Worm (Caenorhabditis elegans): ENCODE measurements around the gene ZK938.1.

The ZK938.1 gene

DNA sequence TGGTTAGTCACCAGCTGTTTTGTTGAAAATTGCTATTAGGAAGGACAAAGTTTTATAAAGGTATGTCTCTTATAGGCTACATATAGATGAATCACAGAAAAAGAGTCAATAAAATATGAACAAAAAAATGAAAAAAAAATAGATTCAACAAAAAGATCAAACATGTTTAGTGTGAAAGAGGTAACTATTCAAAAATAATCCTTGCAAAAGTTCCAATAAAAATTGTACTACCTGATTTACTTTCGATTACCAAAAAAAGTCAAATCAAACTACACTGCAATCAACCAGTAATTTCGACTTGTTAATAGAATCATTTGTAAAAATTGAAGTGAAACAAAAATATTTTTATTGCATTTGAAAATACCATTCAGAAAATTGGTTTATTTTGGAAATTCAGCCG lies 21.7 kb downstream of the ZK938.1 start, which contains the start of gene ZK938.10:
Gene ZK938.10, minus strand, starts transcription at position 101 of the 400 bp plus-strand sequence.
- TF ChIP-seq nhr-20 (tag; optimal IDR thresholded peaks at IDR 0.05) = no peak
- no peak for TF ChIP-seq nhr-90 (tag; optimal IDR thresholded peaks at IDR 0.05; ENCODE audit: poor library complexity)
- TF ChIP-seq lin-13 (GFP tag; optimal IDR thresholded peaks at IDR 0.05) = no peak
- no peak for TF ChIP-seq efl-3 (GFP tag; optimal IDR thresholded peaks at IDR 0.05)
- TF ChIP-seq mab-9 (GFP tag; IDR thresholded peaks at IDR 0.05) = no peak
- no peak for TF ChIP-seq unc-62 (GFP tag; optimal IDR thresholded peaks at IDR 0.05)
- no peak for TF ChIP-seq dpl-1 (GFP tag; optimal IDR thresholded peaks at IDR 0.05)
- no peak for TF ChIP-seq Y116A8C.19 (tag; optimal IDR thresholded peaks at IDR 0.05; ENCODE audit: borderline replicate concordance)
- no peak for TF ChIP-seq irx-1 (tag; optimal IDR thresholded peaks at IDR 0.05)
- no peak for TF ChIP-seq ztf-11 (tag; optimal IDR thresholded peaks at IDR 0.05)
- TF ChIP-seq pag-3 (tag; optimal IDR thresholded peaks at IDR 0.05; ENCODE audit: borderline replicate concordance, insufficient read depth) = no peak
- no peak for TF ChIP-seq alr-1 (tag; optimal IDR thresholded peaks at IDR 0.05; ENCODE audit: borderline replicate concordance)
- TF ChIP-seq egl-13 (tag; optimal IDR thresholded peaks at IDR 0.05) = no peak
- TF ChIP-seq lsy-2 (tag; optimal IDR thresholded peaks at IDR 0.05) = no peak
- TF ChIP-seq jun-1 (tag; optimal IDR thresholded peaks at IDR 0.05) = no peak

ce11 chrII:9855620-9856019 lies 26.4 kb downstream of the ZK938.1 start, which contains the start of gene chil-4:
chil-4 (minus strand) TSS chrII:9855720.
- TF ChIP-seq ama-1 (optimal IDR thresholded peaks at IDR 0.05) = no peak
- TF ChIP-seq ceh-63 (GFP tag; optimal IDR thresholded peaks at IDR 0.05) = no peak
- TF ChIP-seq pqm-1 (tag; optimal IDR thresholded peaks at IDR 0.05) = no peak
- no peak for TF ChIP-seq lin-39 (tag; optimal IDR thresholded peaks at IDR 0.05)
- no peak for TF ChIP-seq unc-98 (GFP tag; IDR thresholded peaks at IDR 0.05)

DNA sequence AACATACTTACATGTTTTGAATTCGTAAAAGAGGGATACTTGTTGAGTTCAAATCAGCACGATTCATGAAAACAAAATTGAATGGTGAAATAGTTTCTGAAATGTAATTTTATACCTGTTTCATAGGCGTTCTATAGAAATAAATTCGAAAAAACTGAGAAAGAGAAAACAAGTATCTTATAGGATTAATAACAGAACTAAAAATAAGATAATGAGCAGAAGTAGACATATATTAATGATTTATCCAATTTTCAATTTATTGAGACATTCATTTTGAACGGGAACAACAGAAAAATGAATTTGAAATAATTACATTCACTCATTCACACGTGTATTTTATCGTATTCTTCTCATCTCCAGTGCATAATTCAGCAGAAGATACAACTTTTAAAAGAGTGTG lies 28.6 kb downstream of the ZK938.1 start, which contains the start of gene chil-6:
Gene chil-6, minus strand, starts transcription at position 101 of the 400 bp plus-strand sequence.
- no peak for TF ChIP-seq sptf-1 (tag; optimal IDR thresholded peaks at IDR 0.05)
- TF ChIP-seq alr-1 (tag; optimal IDR thresholded peaks at IDR 0.05; ENCODE audit: borderline replicate concordance) = no peak
- TF ChIP-seq nhr-12 (tag; optimal IDR thresholded peaks at IDR 0.05) = no peak
- TF ChIP-seq nhr-28 (tag; optimal IDR thresholded peaks at IDR 0.05) = no peak
- no peak for TF ChIP-seq skn-1 (tag; optimal IDR thresholded peaks at IDR 0.05)
- no peak for TF ChIP-seq nhr-11 (tag; optimal IDR thresholded peaks at IDR 0.05)

- TF ChIP-seq blmp-1 (tag; optimal IDR thresholded peaks at IDR 0.05) (no peak), lin-35 (GFP tag; optimal IDR thresholded peaks at IDR 0.05) (no peak), nhr-90 (tag; optimal IDR thresholded peaks at IDR 0.05; ENCODE audit: poor library complexity) (no peak), rnt-1 (tag; optimal IDR thresholded peaks at IDR 0.05) (no peak), swsn-7 (tag; optimal IDR thresholded peaks at IDR 0.05) (no peak), ets-5 (GFP tag; IDR thresholded peaks at IDR 0.05) (no peak), mab-9 (GFP tag; IDR thresholded peaks at IDR 0.05) (no peak), aha-1 (tag; optimal IDR thresholded peaks at IDR 0.05) (no peak), fkh-4 (tag; optimal IDR thresholded peaks at IDR 0.05; ENCODE audit: borderline replicate concordance) (no peak)
These were observed 30.4 kb downstream of the ZK938.1 start, which contains the start of gene chil-5 for ce11 chrII:9859575-9859974. chil-5 (minus strand) TSS chrII:9859675.

- TF ChIP-seq hlh-17 (GFP tag; optimal IDR thresholded peaks at IDR 0.05; ENCODE audit: borderline replicate concordance) = no peak
- no peak for TF ChIP-seq hpl-2 (GFP tag; optimal IDR thresholded peaks at IDR 0.05)
- TF ChIP-seq C04F5.9 (tag; optimal IDR thresholded peaks at IDR 0.05) = no peak
- TF ChIP-seq ama-1 (optimal IDR thresholded peaks at IDR 0.05) = no peak
- TF ChIP-seq ets-5 (GFP tag; IDR thresholded peaks at IDR 0.05) = no peak
- TF ChIP-seq C34B4.2 (tag; optimal IDR thresholded peaks at IDR 0.05) = no peak
- no peak for TF ChIP-seq pag-3 (tag; optimal IDR thresholded peaks at IDR 0.05; ENCODE audit: borderline replicate concordance, insufficient read depth)
- TF ChIP-seq Y116A8C.19 (tag; optimal IDR thresholded peaks at IDR 0.05; ENCODE audit: borderline replicate concordance) = no peak
- no peak for TF ChIP-seq snu-23 (GFP tag; optimal IDR thresholded peaks at IDR 0.05)
- TF ChIP-seq nhr-19 (GFP tag; conservative IDR thresholded peaks at IDR 0.05) = no peak
- no peak for TF ChIP-seq lin-39 (tag; optimal IDR thresholded peaks at IDR 0.05)
- TF ChIP-seq aly-2 (tag; optimal IDR thresholded peaks at IDR 0.05) = no peak
- TF ChIP-seq pax-3 (tag; optimal IDR thresholded peaks at IDR 0.05) = no peak
- TF ChIP-seq lsy-2 (tag; optimal IDR thresholded peaks at IDR 0.05) = no peak
- no peak for TF ChIP-seq nhr-84 (tag; optimal IDR thresholded peaks at IDR 0.05)
- TF ChIP-seq lin-13 (GFP tag; optimal IDR thresholded peaks at IDR 0.05) = no peak
- TF ChIP-seq zag-1 (tag; optimal IDR thresholded peaks at IDR 0.05) = no peak
- no peak for TF ChIP-seq xbp-1 (tag; optimal IDR thresholded peaks at IDR 0.05)
- no peak for TF ChIP-seq nhr-71 (tag; optimal IDR thresholded peaks at IDR 0.05)
- no peak for TF ChIP-seq unc-98 (GFP tag; IDR thresholded peaks at IDR 0.05)
These were observed 32.2 kb downstream of the ZK938.1 start, which contains the start of gene chil-3 for ce11 chrII:9861394-9861793. chil-3 (minus strand) TSS chrII:9861494.
